Worm (Caenorhabditis elegans) whole organism, L4 larva: ENCODE measurements around the gene F44E2.4.

ENCODE experiments used
- F37D6.2 ChIP-seq: sonication (generic microtip); optimal IDR thresholded peaks from 2 replicates; lab custom pipeline; 2016; ENCODE audit warnings: mild to moderate bottlenecking, missing genetic modification characterization, missing compliant biosample characterization
- F44E2.7 ChIP-seq: fragments of 200-800 bp; sonication (Bioruptor generic); IDR thresholded peaks from 2 replicates; pipeline ENCODE4 v2.1.2; 2022; ENCODE audit warnings: missing genetic modification characterization, missing compliant biosample characterization
- T26A8.4 ChIP-seq: fragments of 200-800 bp; sonication (Bioruptor generic); IDR thresholded peaks from 2 replicates; pipeline ENCODE4 v1.3.6; 2022; ENCODE audit warnings: missing genetic modification characterization, missing compliant biosample characterization
- Y75B8A.6 ChIP-seq: fragments of 200-800 bp; sonication (Bioruptor generic); IDR thresholded peaks from 2 replicates; pipeline ENCODE4 v1.3.6; 2022; ENCODE audit warnings: missing genetic modification reagents, missing genetic modification characterization, missing compliant biosample characterization
- ZK337.2 ChIP-seq: fragments of 200-800 bp; sonication (Bioruptor generic); IDR thresholded peaks from 2 replicates; pipeline ENCODE4 v1.3.6; 2022; ENCODE audit warnings: missing genetic modification reagents, missing genetic modification characterization, missing compliant biosample characterization
- ZK546.5 ChIP-seq, 2 experiments: sonication (generic microtip); optimal IDR thresholded peaks; 2 replicates each; lab custom pipeline; 2017; ENCODE audit warnings: missing biosample characterization in 2 of 2, missing genetic modification characterization in 2 of 2
- aha-1 ChIP-seq: fragments of 150-350 bp; peaks from one replicate; lab custom pipeline; 2014; ENCODE audit warnings: missing biosample characterization, missing genetic modification characterization
- attf-4 ChIP-seq: sonication (generic microtip); optimal IDR thresholded peaks from 3 replicates; lab custom pipeline; 2017; ENCODE audit warnings: missing biosample characterization, missing genetic modification characterization
- ceh-20 ChIP-seq: fragments of 200-800 bp; sonication (Bioruptor generic); IDR thresholded peaks from 2 replicates; pipeline ENCODE4 v1.3.6; 2022; ENCODE audit warnings: missing genetic modification reagents, missing genetic modification characterization, missing compliant biosample characterization
- ceh-32 ChIP-seq: sonication (generic microtip); optimal IDR thresholded peaks from 2 replicates; lab custom pipeline; 2016; ENCODE audit warnings: mild to moderate bottlenecking, missing genetic modification characterization, missing compliant biosample characterization; ENCODE audit not compliant: poor library complexity
- ceh-82 ChIP-seq: sonication (generic microtip); optimal IDR thresholded peaks from 2 replicates; lab custom pipeline; 2017; ENCODE audit warnings: missing biosample characterization, missing genetic modification characterization
- ces-1 ChIP-seq: fragments of 150-350 bp; sonication (generic microtip); optimal IDR thresholded peaks from 4 replicates; lab custom pipeline; 2014; ENCODE audit warnings: missing biosample characterization, missing genetic modification reagents, missing genetic modification characterization
- cey-2 ChIP-seq: sonication (generic microtip); optimal IDR thresholded peaks from 3 replicates; lab custom pipeline; 2017; ENCODE audit warnings: missing genetic modification characterization, mild to moderate bottlenecking, missing compliant biosample characterization, antibody characterized with exemption, borderline replicate concordance; ENCODE audit not compliant: insufficient read depth
- daf-12 ChIP-seq: fragments of 150-350 bp; optimal IDR thresholded peaks from 2 replicates; lab custom pipeline; 2014; ENCODE audit warnings: missing biosample characterization, missing genetic modification reagents, missing genetic modification characterization
- dmd-9 ChIP-seq: fragments of 200-800 bp; sonication (Bioruptor generic); IDR thresholded peaks from 2 replicates; pipeline ENCODE4 v1.3.6; 2022; ENCODE audit warnings: missing genetic modification reagents, missing genetic modification characterization, missing compliant biosample characterization
- dve-1 ChIP-seq: sonication (generic microtip); optimal IDR thresholded peaks from 2 replicates; lab custom pipeline; 2017; ENCODE audit warnings: antibody characterized with exemption, mild to moderate bottlenecking, missing genetic modification characterization, missing compliant biosample characterization; ENCODE audit not compliant: insufficient read depth
- egl-27 ChIP-seq: sonication (generic microtip); optimal IDR thresholded peaks from 3 replicates; lab custom pipeline; 2017; ENCODE audit warnings: missing biosample characterization, missing genetic modification reagents, missing genetic modification characterization
- fos-1 ChIP-seq: fragments of 150-350 bp; optimal IDR thresholded peaks from 2 replicates; lab custom pipeline; 2014; ENCODE audit warnings: missing biosample characterization, missing genetic modification characterization
- gei-8 ChIP-seq: fragments of 200-800 bp; sonication (Bioruptor generic); optimal IDR thresholded peaks from 2 replicates; lab custom pipeline; 2018; ENCODE audit warnings: mild to moderate bottlenecking, missing genetic modification characterization, missing compliant biosample characterization
- hlh-11 ChIP-seq: fragments of 200-800 bp; sonication (Bioruptor generic); optimal IDR thresholded peaks from 2 replicates; lab custom pipeline; 2018; ENCODE audit warnings: mild to moderate bottlenecking, missing genetic modification characterization, missing compliant biosample characterization
- hlh-30 ChIP-seq: sonication (generic microtip); optimal IDR thresholded peaks from 2 replicates; lab custom pipeline; 2017; ENCODE audit warnings: antibody characterized with exemption, mild to moderate bottlenecking, missing genetic modification characterization, missing compliant biosample characterization; ENCODE audit not compliant: insufficient read depth
- lin-13 ChIP-seq: fragments of 150-350 bp; optimal IDR thresholded peaks from 2 replicates; lab custom pipeline; 2014; ENCODE audit warnings: missing biosample characterization, missing genetic modification reagents, missing genetic modification characterization
- lin-29 ChIP-seq: fragments of 200-800 bp; sonication (Bioruptor generic); IDR thresholded peaks from 2 replicates; pipeline ENCODE4 v1.3.6; 2022; ENCODE audit warnings: missing genetic modification reagents, missing genetic modification characterization, missing compliant biosample characterization
- lin-39 ChIP-seq: fragments of 150-350 bp; optimal IDR thresholded peaks from 2 replicates; lab custom pipeline; 2014; ENCODE audit warnings: missing biosample characterization, missing genetic modification reagents, missing genetic modification characterization
- lir-3 ChIP-seq: sonication (generic microtip); optimal IDR thresholded peaks from 2 replicates; lab custom pipeline; 2016; ENCODE audit warnings: mild to moderate bottlenecking, missing genetic modification characterization, missing compliant biosample characterization
- mdt-29 ChIP-seq: fragments of 200-800 bp; sonication (Bioruptor generic); IDR thresholded peaks from 2 replicates; pipeline ENCODE4 v1.3.6; 2022; ENCODE audit warnings: missing genetic modification reagents, missing genetic modification characterization, missing compliant biosample characterization
- nhr-10 ChIP-seq: fragments of 150-350 bp; optimal IDR thresholded peaks from 2 replicates; lab custom pipeline; 2014; ENCODE audit warnings: missing biosample characterization, missing genetic modification characterization
- nhr-111 ChIP-seq: fragments of 200-800 bp; sonication (Bioruptor generic); optimal IDR thresholded peaks from 2 replicates; lab custom pipeline; 2018; ENCODE audit warnings: mild to moderate bottlenecking, missing genetic modification characterization, missing compliant biosample characterization
- nhr-25 ChIP-seq: sonication (generic microtip); optimal IDR thresholded peaks from 2 replicates; lab custom pipeline; 2017; ENCODE audit warnings: missing genetic modification characterization, mild to moderate bottlenecking, missing compliant biosample characterization, antibody characterized with exemption, moderate library complexity, borderline replicate concordance; ENCODE audit not compliant: insufficient read depth
- nhr-41 ChIP-seq: fragments of 200-800 bp; sonication (Bioruptor generic); IDR thresholded peaks from 2 replicates; pipeline ENCODE4 v1.3.6; 2022; ENCODE audit warnings: missing genetic modification reagents, missing genetic modification characterization, missing compliant biosample characterization
- nhr-42 ChIP-seq: fragments of 200-800 bp; sonication (Bioruptor generic); IDR thresholded peaks from 2 replicates; pipeline ENCODE4 v1.3.6; 2022; ENCODE audit warnings: missing genetic modification characterization, missing compliant biosample characterization
- pha-4 ChIP-seq, 2 experiments: fragments of 150-350 bp in 1 of 2; fragments of 200-800 bp in 1 of 2; sonication (Bioruptor generic) in 1 of 2; IDR thresholded peaks in 1 of 2; optimal IDR thresholded peaks in 1 of 2; 2 replicates each; pipeline versions ENCODE4 v1.3.6 to Lab custom; 2014 to 2022; ENCODE audit warnings: missing genetic modification characterization in 2 of 2, missing genetic modification reagents in 2 of 2, missing biosample characterization in 1 of 2, missing compliant biosample characterization in 1 of 2
- php-3 ChIP-seq: fragments of 200-800 bp; sonication (Bioruptor generic); IDR thresholded peaks from 2 replicates; pipeline ENCODE4 v1.3.6; 2022; ENCODE audit warnings: missing genetic modification reagents, missing genetic modification characterization, missing compliant biosample characterization
- rbr-2 ChIP-seq: sonication (generic microtip); optimal IDR thresholded peaks from 2 replicates; lab custom pipeline; 2016; ENCODE audit warnings: missing genotype, missing genetic modification characterization, missing compliant biosample characterization
- saeg-2 ChIP-seq: fragments of 200-800 bp; sonication (Bioruptor generic); IDR thresholded peaks from 2 replicates; pipeline ENCODE4 v1.3.6; 2022; ENCODE audit warnings: missing genetic modification reagents, missing genetic modification characterization, missing compliant biosample characterization
- vab-7 ChIP-seq: fragments of 200-800 bp; sonication (Bioruptor generic); IDR thresholded peaks from 2 replicates; pipeline ENCODE4 v1.3.6; 2022; ENCODE audit warnings: missing genetic modification reagents, missing genetic modification characterization, missing compliant biosample characterization
- zag-1 ChIP-seq: fragments of 150-350 bp; optimal IDR thresholded peaks from 2 replicates; lab custom pipeline; 2014; ENCODE audit warnings: missing biosample characterization, missing genetic modification characterization
- zip-11 ChIP-seq: fragments of 200-800 bp; sonication (Bioruptor generic); IDR thresholded peaks from 2 replicates; pipeline ENCODE4 v1.3.6; 2022; ENCODE audit warnings: missing genetic modification characterization, missing compliant biosample characterization
- ztf-11 ChIP-seq: fragments of 150-350 bp; optimal IDR thresholded peaks from 2 replicates; lab custom pipeline; 2014; ENCODE audit warnings: missing biosample characterization, missing genetic modification characterization

F44E2.4 gene

ce11 chrIII:8801864-8802818 lies 36.1 kb downstream of the F44E2.4 start (continued):
- TF ChIP-seq daf-12 (no peak), F44E2.7 (no peak), zag-1 (peak; percentile 64), Y75B8A.6 (GFP tag; lab: Robert Waterston, UW) (peak; percentile 17; the same call in 1 of the 2 replicates), ztf-11 (tag; lab: Kevin White, UChicago) (no peak), dmd-9 (no peak), hlh-30 (tag; lab: Kevin White, UChicago) (peak; percentile 98), lir-3 (tag; lab: Kevin White, UChicago) (peak; percentile 8), nhr-25 (tag; lab: Kevin White, UChicago) (peak; percentile 92), ces-1 (GFP tag; lab: Kevin White, UChicago) (no peak), hlh-11 (tag; lab: Kevin White, UChicago) (peak; percentile 100), ZK337.2 (GFP tag; lab: Robert Waterston, UW) (peak; percentile 12; the same call in 1 of the 2 replicates), egl-27 (tag; lab: Kevin White, UChicago) (peak; percentile 92), F37D6.2 (peak; percentile 82), lin-13 (GFP tag; lab: Kevin White, UChicago) (peak; percentile 93), T26A8.4 (GFP tag; lab: Robert Waterston, UW) (peak; percentile 85), attf-4 (peak; percentile 81), ceh-32 (tag; lab: Kevin White, UChicago) (peak; percentile 55), saeg-2 (GFP tag; lab: Robert Waterston, UW) (peak; percentile 82), ceh-20 (peak; percentile 73), nhr-42 (GFP tag; lab: Robert Waterston, UW) (peak; percentile 59; the same call in 1 of the 2 replicates), nhr-111 (no peak), mdt-29 (no peak), rbr-2 (peak; percentile 95), fos-1 (peak; percentile 87), dve-1 (tag; lab: Kevin White, UChicago) (peak; percentile 98), nhr-10 (tag; lab: Kevin White, UChicago) (peak; percentile 96), vab-7 (no peak), ceh-82 (tag; lab: Kevin White, UChicago) (no peak), cey-2 (tag; lab: Kevin White, UChicago) (peak; percentile 88), php-3 (GFP tag; lab: Robert Waterston, UW) (no peak), aha-1 (peak; percentile 100), nhr-41 (peak; percentile 47; the same call in 1 of the 2 replicates), pha-4 (GFP tag; IDR thresholded peaks at IDR 0.05; lab: Robert Waterston, UW) (peak; percentile 81), pha-4 (tag; optimal IDR thresholded peaks at IDR 0.05; lab: Kevin White, UChicago) (peak; percentile 86), gei-8 (peak; percentile 94), ZK546.5 (tag; optimal IDR thresholded peaks at IDR 0.05; lab: Kevin White, UChicago) (no peak), lin-29 (peak; percentile 44; the same call in 1 of the 2 replicates), lin-39 (tag; lab: Kevin White, UChicago) (peak; percentile 34), zip-11 (GFP tag; lab: Robert Waterston, UW) (no peak)
